Fruit fly (Drosophila melanogaster) whole organism, embryonic: ENCODE measurements around the gene gt.

Experiments used
- Ada2b ChIP-seq: fragments of 200-800 bp; sonication (Bioruptor generic); IDR thresholded peaks from 2 replicates; pipeline ENCODE4 v1.3.6; 2022; ENCODE audit warnings: missing biosample characterization, missing genetic modification characterization
- CG1024 ChIP-seq: fragments of 200-800 bp; sonication (Bioruptor generic); IDR thresholded peaks from 2 replicates; pipeline ENCODE4 v1.3.6; 2022; ENCODE audit warnings: missing biosample characterization, missing genetic modification characterization
- CG10267 ChIP-seq: fragments of 200-800 bp; sonication (Bioruptor generic); optimal IDR thresholded peaks from 2 replicates; lab custom pipeline; 2018; ENCODE audit warnings: missing biosample characterization, mild to moderate bottlenecking, missing genetic modification characterization, moderate library complexity
- CG10321 ChIP-seq: fragments of 200-800 bp; sonication (Bioruptor generic); IDR thresholded peaks from 2 replicates; pipeline ENCODE4 v1.3.6; 2022; ENCODE audit warnings: missing biosample characterization, missing genetic modification characterization
- CG10979 ChIP-seq: fragments of 200-800 bp; sonication (Bioruptor generic); optimal IDR thresholded peaks from 2 replicates; lab custom pipeline; 2018; ENCODE audit warnings: missing biosample characterization, mild to moderate bottlenecking, missing genetic modification characterization, moderate library complexity
- CG11398 ChIP-seq: fragments of 200-800 bp; sonication (Bioruptor generic); optimal IDR thresholded peaks from 2 replicates; lab custom pipeline; 2016; ENCODE audit warnings: missing biosample characterization, missing genetic modification characterization
- CG11696 ChIP-seq: fragments of 200-800 bp; sonication (Bioruptor generic); IDR thresholded peaks from 2 replicates; pipeline ENCODE4 v1.3.6; 2022; ENCODE audit warnings: missing biosample characterization, missing genetic modification characterization
- CG12299 ChIP-seq: fragments of 200-800 bp; sonication (Bioruptor generic); optimal IDR thresholded peaks from 2 replicates; lab custom pipeline; 2018; ENCODE audit warnings: missing biosample characterization, mild to moderate bottlenecking, missing genetic modification characterization
- CG13123 ChIP-seq: fragments of 200-800 bp; sonication (Bioruptor generic); optimal IDR thresholded peaks from 2 replicates; lab custom pipeline; 2016; ENCODE audit warnings: missing biosample characterization, missing genetic modification characterization
- CG17359 ChIP-seq: fragments of 200-800 bp; sonication (Bioruptor generic); optimal IDR thresholded peaks from 3 replicates; lab custom pipeline; 2018; ENCODE audit warnings: missing biosample characterization, mild to moderate bottlenecking, missing genetic modification characterization, moderate library complexity
- CG17829 ChIP-seq: fragments of 200-800 bp; optimal IDR thresholded peaks from 2 replicates; lab custom pipeline; 2019; ENCODE audit warnings: missing biosample characterization, mild to moderate bottlenecking, missing genetic modification characterization, moderate library complexity
- CG18011 ChIP-seq: fragments of 200-800 bp; sonication (Bioruptor generic); optimal IDR thresholded peaks from 2 replicates; lab custom pipeline; 2017; ENCODE audit warnings: missing biosample characterization, missing genetic modification characterization, mild to moderate bottlenecking, moderate library complexity, missing genotype
- CG18476 ChIP-seq: fragments of 200-800 bp; sonication (Bioruptor generic); optimal IDR thresholded peaks from 2 replicates; lab custom pipeline; 2016; ENCODE audit warnings: missing biosample characterization, mild to moderate bottlenecking, missing genetic modification characterization
- CG2120 ChIP-seq: fragments of 200-800 bp; sonication (Bioruptor generic); optimal IDR thresholded peaks from 3 replicates; lab custom pipeline; 2016; ENCODE audit warnings: missing biosample characterization, missing genetic modification characterization
- CG2678 ChIP-seq: fragments of 200-800 bp; sonication (Bioruptor generic); optimal IDR thresholded peaks from 3 replicates; lab custom pipeline; 2019; ENCODE audit warnings: missing biosample characterization, mild to moderate bottlenecking, missing genetic modification characterization, moderate library complexity
- CG2712 ChIP-seq: fragments of 200-800 bp; optimal IDR thresholded peaks from 3 replicates; lab custom pipeline; 2019; ENCODE audit warnings: missing biosample characterization, mild to moderate bottlenecking, missing genetic modification characterization, moderate library complexity
- CG3065 ChIP-seq: fragments of 200-800 bp; sonication (Bioruptor generic); optimal IDR thresholded peaks from 2 replicates; lab custom pipeline; 2016; ENCODE audit warnings: missing biosample characterization, missing genetic modification characterization
- CG31365 ChIP-seq: fragments of 200-800 bp; sonication (Bioruptor generic); optimal IDR thresholded peaks from 2 replicates; lab custom pipeline; 2018; ENCODE audit warnings: missing biosample characterization, mild to moderate bottlenecking, missing genetic modification characterization
- CG31388 ChIP-seq: fragments of 200-800 bp; sonication (Bioruptor generic); optimal IDR thresholded peaks from 2 replicates; lab custom pipeline; 2016; ENCODE audit warnings: missing biosample characterization, missing genetic modification characterization
- CG33213 ChIP-seq: fragments of 200-800 bp; sonication (Bioruptor generic); optimal IDR thresholded peaks from 3 replicates; lab custom pipeline; 2016; ENCODE audit warnings: missing biosample characterization, missing genetic modification characterization
- CG34224 ChIP-seq: fragments of 200-800 bp; sonication (Bioruptor generic); IDR thresholded peaks from 3 replicates; pipeline ENCODE4 v1.3.6; 2022; ENCODE audit warnings: missing biosample characterization, missing genetic modification characterization; ENCODE audit not compliant: partially characterized antibody
- CG3838 ChIP-seq: fragments of 200-800 bp; sonication (Bioruptor generic); optimal IDR thresholded peaks from 3 replicates; lab custom pipeline; 2016; ENCODE audit warnings: missing biosample characterization, missing genetic modification characterization
- CG4282 ChIP-seq: fragments of 200-800 bp; sonication (Bioruptor generic); optimal IDR thresholded peaks from 2 replicates; lab custom pipeline; 2016; ENCODE audit warnings: missing biosample characterization, missing genetic modification characterization
- CG4617 ChIP-seq: fragments of 200-800 bp; sonication (Bioruptor generic); optimal IDR thresholded peaks from 3 replicates; lab custom pipeline; 2016; ENCODE audit warnings: missing biosample characterization, missing genetic modification characterization, borderline replicate concordance
- CG4820 ChIP-seq: fragments of 200-800 bp; sonication (Bioruptor generic); optimal IDR thresholded peaks from 3 replicates; lab custom pipeline; 2016; ENCODE audit warnings: missing biosample characterization, missing genetic modification characterization
- CG6813 ChIP-seq: fragments of 200-800 bp; sonication (Bioruptor generic); optimal IDR thresholded peaks from 2 replicates; lab custom pipeline; 2017; ENCODE audit warnings: missing biosample characterization, missing genetic modification characterization, mild to moderate bottlenecking, moderate library complexity, missing genetic modification reagents
- CG7786 ChIP-seq: fragments of 200-800 bp; sonication (Bioruptor generic); optimal IDR thresholded peaks from 2 replicates; lab custom pipeline; 2016; ENCODE audit warnings: missing biosample characterization, missing genetic modification characterization
- CG7963 ChIP-seq: fragments of 200-800 bp; sonication (Bioruptor generic); IDR thresholded peaks from 3 replicates; pipeline ENCODE4 v1.3.6; 2022; ENCODE audit warnings: missing biosample characterization, missing genetic modification characterization; ENCODE audit not compliant: partially characterized antibody
- Dp ChIP-seq: fragments of 200-800 bp; sonication (Bioruptor generic); optimal IDR thresholded peaks from 2 replicates; lab custom pipeline; 2018; ENCODE audit warnings: missing biosample characterization, mild to moderate bottlenecking, missing genetic modification characterization, moderate library complexity
- Eip74EF ChIP-seq, 2 experiments: fragments of 200-800 bp in 1 of 2; fragments of >200 bp in 1 of 2; sonication (Bioruptor generic) in 1 of 2; optimal IDR thresholded peaks; 2 replicates each; lab custom pipeline; 2017 to 2019; ENCODE audit warnings: missing biosample characterization in 2 of 2, missing genetic modification characterization in 2 of 2, mild to moderate bottlenecking in 1 of 2, moderate library complexity in 1 of 2
- Fer1 ChIP-seq: fragments of 200-800 bp; sonication (Bioruptor generic); optimal IDR thresholded peaks from 2 replicates; lab custom pipeline; 2017; ENCODE audit warnings: missing biosample characterization, mild to moderate bottlenecking, missing genetic modification characterization
- HLH3B ChIP-seq: fragments of 200-800 bp; sonication (Bioruptor generic); IDR thresholded peaks from 2 replicates; pipeline ENCODE4 v1.3.6; 2022; ENCODE audit warnings: missing biosample characterization, missing genetic modification characterization
- Hmr ChIP-seq: fragments of 200-800 bp; sonication (Bioruptor generic); optimal IDR thresholded peaks from 3 replicates; lab custom pipeline; 2017; ENCODE audit warnings: mild to moderate bottlenecking, missing biosample characterization, missing genetic modification reagents, missing genetic modification characterization
- Lhr ChIP-seq: fragments of 200-800 bp; sonication (Bioruptor generic); optimal IDR thresholded peaks from 3 replicates; lab custom pipeline; 2017; ENCODE audit warnings: mild to moderate bottlenecking, missing biosample characterization, missing genetic modification reagents, missing genetic modification characterization
- Lim3 ChIP-seq: fragments of 200-800 bp; sonication (Bioruptor generic); IDR thresholded peaks from 2 replicates; pipeline ENCODE4 v1.3.6; 2022; ENCODE audit warnings: missing biosample characterization, missing genetic modification characterization
- Pdp1 ChIP-seq, 2 experiments: fragments of 200-800 bp; sonication (Bioruptor generic); optimal IDR thresholded peaks; 3 replicates each; lab custom pipeline; 2016; ENCODE audit warnings: missing biosample characterization in 2 of 2, missing genetic modification characterization in 2 of 2, mild to moderate bottlenecking in 1 of 2, moderate library complexity in 1 of 2
- Poxn ChIP-seq: fragments of 200-800 bp; sonication (Bioruptor generic); IDR thresholded peaks from 2 replicates; pipeline ENCODE4 v1.3.6; 2022; ENCODE audit warnings: missing biosample characterization, missing genetic modification characterization
- Side ChIP-seq: fragments of 200-800 bp; sonication (Bioruptor generic); optimal IDR thresholded peaks from 2 replicates; lab custom pipeline; 2016; ENCODE audit warnings: missing biosample characterization, missing genetic modification characterization
- Xbp1 ChIP-seq: fragments of 200-800 bp; sonication (Bioruptor generic); optimal IDR thresholded peaks from 3 replicates; lab custom pipeline; 2016; ENCODE audit warnings: missing biosample characterization, mild to moderate bottlenecking, missing genetic modification characterization
- ci ChIP-seq: fragments of 200-800 bp; sonication (Bioruptor generic); IDR thresholded peaks from 3 replicates; pipeline ENCODE4 v1.3.6; 2022; ENCODE audit warnings: missing biosample characterization, missing genetic modification characterization
- dmrt99B ChIP-seq: fragments of 200-800 bp; sonication (Bioruptor generic); optimal IDR thresholded peaks from 2 replicates; lab custom pipeline; 2018; ENCODE audit warnings: missing biosample characterization, mild to moderate bottlenecking, missing genetic modification characterization, moderate library complexity
- lbe ChIP-seq: fragments of 200-800 bp; sonication (Bioruptor generic); optimal IDR thresholded peaks from 2 replicates; lab custom pipeline; 2016; ENCODE audit warnings: missing biosample characterization, mild to moderate bottlenecking, missing genetic modification characterization
- mld ChIP-seq: fragments of 200-800 bp; sonication (Bioruptor generic); IDR thresholded peaks from 3 replicates; pipeline ENCODE4 v1.3.6; 2022; ENCODE audit warnings: missing biosample characterization, missing genetic modification characterization; ENCODE audit not compliant: partially characterized antibody
- pan ChIP-seq, 4 experiments: fragments of >200 bp in 3 of 4; fragments of 200-800 bp in 1 of 4; sonication (Bioruptor generic) in 1 of 4; optimal IDR thresholded peaks in 3 of 4; IDR thresholded peaks in 1 of 4; 2 replicates each; pipeline versions ENCODE4 v1.3.6 to Lab custom; 2017 to 2022; ENCODE audit warnings: missing biosample characterization in 2 of 4, missing genetic modification characterization in 2 of 4, mixed read lengths in 1 of 4
- ranshi ChIP-seq: fragments of 200-800 bp; sonication (Bioruptor generic); IDR thresholded peaks from 2 replicates; pipeline ENCODE4 v1.3.6; 2022; ENCODE audit warnings: missing biosample characterization, missing genetic modification characterization
- sc ChIP-seq, 3 experiments: fragments of >200 bp in 2 of 3; fragments of 200-800 bp in 1 of 3; sonication (Bioruptor generic) in 1 of 3; optimal IDR thresholded peaks; 2 replicates in 2 of 3; 3 replicates in 1 of 3; lab custom pipeline; 2017; ENCODE audit warnings: mild to moderate bottlenecking in 1 of 3, missing biosample characterization in 1 of 3, missing genetic modification characterization in 1 of 3, missing genetic modification reagents in 1 of 3
- tna ChIP-seq: fragments of 200-800 bp; sonication (Bioruptor generic); IDR thresholded peaks from 2 replicates; pipeline ENCODE4 v1.3.6; 2022; ENCODE audit warnings: missing biosample characterization, missing genetic modification characterization; ENCODE audit not compliant: partially characterized antibody
- tx ChIP-seq: fragments of 200-800 bp; sonication (Bioruptor generic); optimal IDR thresholded peaks from 2 replicates; lab custom pipeline; 2016; ENCODE audit warnings: missing biosample characterization, missing genetic modification characterization
- zfh2 ChIP-seq: fragments of 200-800 bp; sonication (Bioruptor generic); optimal IDR thresholded peaks from 2 replicates; lab custom pipeline; 2016; ENCODE audit warnings: missing biosample characterization, missing genetic modification characterization

Gene gt

DNA sequence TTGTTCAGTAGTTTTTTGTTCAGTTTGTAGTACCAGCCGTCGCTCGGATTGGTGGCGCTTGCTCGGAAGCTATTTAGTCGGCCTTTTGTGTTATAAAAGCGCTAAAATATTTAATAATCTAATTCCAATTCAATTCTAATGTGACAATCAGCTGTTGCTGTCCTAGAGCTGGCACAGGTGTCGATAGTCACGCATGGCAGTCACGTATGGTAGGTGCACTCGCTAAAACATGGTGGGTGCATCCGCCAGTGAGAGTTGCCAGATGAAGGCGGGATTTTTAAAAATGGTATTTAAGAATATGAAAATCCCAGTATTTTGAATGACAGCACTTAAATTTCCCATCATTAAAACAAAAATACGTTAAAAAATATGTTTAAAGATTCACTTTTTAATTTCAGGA, 15.0 kb upstream of the gt start, which contains the start of gene tko (continued):
- TF ChIP-seq CG34224 (GFP tag; lab: Robert Waterston, UW) (peak; percentile 91), Side (peak; percentile 28), Hmr (GFP tag; lab: Kevin White, UChicago) (peak; percentile 52), zfh2 (GFP tag; lab: Kevin White, UChicago) (peak; percentile 32), CG11696 (GFP tag; lab: Robert Waterston, UW) (no peak), lbe (GFP tag; lab: Kevin White, UChicago) (no peak), CG7786 (no peak), CG18011 (GFP tag; lab: Kevin White, UChicago) (no peak), Xbp1 (GFP tag; lab: Kevin White, UChicago) (peak; percentile 42), pan (optimal IDR thresholded peaks at IDR 0.05; lab: Kevin White, UChicago) (no peak), pan (GFP tag; optimal IDR thresholded peaks at IDR 0.05 in 1 of 2, IDR thresholded peaks at IDR 0.05 in 1 of 2) (peak in 1 of 2 experiments; percentile 32), CG4282 (GFP tag; lab: Kevin White, UChicago) (no peak), ci (GFP tag; lab: Robert Waterston, UW) (0 out of 3 replicates have a peak, but pooled peaks have one; percentile 38), CG10979 (peak; percentile 9), Ada2b (GFP tag; lab: Robert Waterston, UW) (no peak), CG6813 (GFP tag; lab: Kevin White, UChicago) (no peak), CG31388 (no peak), HLH3B (GFP tag; lab: Robert Waterston, UW) (no peak), Dp (GFP tag; lab: Kevin White, UChicago) (peak; percentile 91), CG2712 (tag; lab: Kevin White, UChicago) (peak; percentile 46), CG10321 (GFP tag; lab: Robert Waterston, UW) (no peak), Lim3 (GFP tag; lab: Robert Waterston, UW) (no peak), CG11398 (GFP tag; lab: Kevin White, UChicago) (no peak), ranshi (GFP tag; lab: Robert Waterston, UW) (no peak), CG13123 (no peak), CG4617 (peak; percentile 71), CG2678 (tag; lab: Kevin White, UChicago) (no peak), Fer1 (GFP tag; lab: Kevin White, UChicago) (no peak), Eip74EF (GFP tag; optimal IDR thresholded peaks at IDR 0.05; lab: Kevin White, UChicago) (no peak), dmrt99B (tag; lab: Kevin White, UChicago) (no peak), CG17359 (no peak), mld (peak; percentile 78; the same call in 2 of the 3 replicates), CG10267 (tag; lab: Kevin White, UChicago) (peak; percentile 64), CG2120 (GFP tag; lab: Kevin White, UChicago) (peak; percentile 38), CG17829 (tag; lab: Kevin White, UChicago) (peak; percentile 55), tx (GFP tag; lab: Kevin White, UChicago) (peak; percentile 7), CG7963 (GFP tag; lab: Robert Waterston, UW) (peak; percentile 90), CG18476 (GFP tag; lab: Kevin White, UChicago) (no peak), CG33213 (GFP tag; lab: Kevin White, UChicago) (peak; percentile 62), CG31365 (tag; lab: Kevin White, UChicago) (no peak), Pdp1 (GFP tag; optimal IDR thresholded peaks at IDR 0.05; lab: Kevin White, UChicago) (no peak), CG4820 (no peak), CG3838 (GFP tag; lab: Kevin White, UChicago) (no peak), sc (optimal IDR thresholded peaks at IDR 0.05; lab: Kevin White, UChicago) (no peak), sc (GFP tag; optimal IDR thresholded peaks at IDR 0.05; lab: Kevin White, UChicago) (no peak), Poxn (no peak), CG1024 (GFP tag; lab: Robert Waterston, UW) (no peak), CG3065 (GFP tag; lab: Kevin White, UChicago) (no peak), Lhr (peak; percentile 77), tna (GFP tag; lab: Robert Waterston, UW) (peak; percentile 87), CG12299 (tag; lab: Kevin White, UChicago) (no peak)
